Worm (Caenorhabditis elegans) whole organism, late embryonic: Measurements from ENCODE around the gene Y38E10A.9.

Experiments used
- ahr-1 ChIP-seq: sonication (generic microtip); optimal IDR thresholded peaks from 2 replicates; lab custom pipeline; 2016; ENCODE audit warnings: missing genetic modification characterization, missing compliant biosample characterization
- ceh-18 ChIP-seq: sonication (generic microtip); optimal IDR thresholded peaks from 2 replicates; lab custom pipeline; 2016; ENCODE audit warnings: missing genetic modification characterization, missing compliant biosample characterization
- ceh-19 ChIP-seq: fragments of 200-800 bp; sonication (Bioruptor generic); optimal IDR thresholded peaks from 2 replicates; lab custom pipeline; 2018; ENCODE audit warnings: mild to moderate bottlenecking, missing genetic modification characterization, missing compliant biosample characterization

DNA sequence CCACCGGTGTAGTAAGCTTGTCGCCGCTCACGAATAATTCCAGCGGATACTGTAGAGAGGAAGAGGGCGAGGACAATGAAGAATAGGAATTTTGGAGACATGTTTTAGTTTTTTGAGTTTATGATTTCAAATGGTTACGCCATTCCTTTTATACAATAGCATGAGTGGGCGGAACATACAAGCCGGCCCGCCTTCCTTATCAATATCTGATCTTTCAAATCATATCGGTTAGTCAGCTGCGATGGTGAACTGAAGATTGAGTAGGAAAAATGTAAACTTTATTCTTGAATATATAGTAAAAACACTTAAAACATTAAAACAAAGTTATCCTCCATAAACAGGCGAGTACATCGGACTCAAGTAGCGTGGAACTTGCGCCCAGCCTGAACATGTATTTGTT, 12.0 kb downstream of the Y38E10A.9 start, which contains the start of gene nspe-1:
- TF ChIP-seq ceh-19 (GFP tag; lab: Kevin White, UChicago) (no peak), ceh-18 (tag; lab: Kevin White, UChicago) (no peak), ahr-1 (tag; lab: Kevin White, UChicago) (no peak)
